Fruit fly (Drosophila melanogaster): ENCODE data around the gene CG11816.

CG11816 gene

dm6 chrX:13529673-13530072 is 25.9 kb downstream of the CG11816 start (continued):
- TF ChIP-seq CG15479 (GFP tag; optimal IDR thresholded peaks at IDR 0.05), result no peak
- no peak for TF ChIP-seq Hr39 (optimal IDR thresholded peaks at IDR 0.05)
- TF ChIP-seq odd (GFP tag; optimal IDR thresholded peaks at IDR 0.05), result no peak
- no peak for TF ChIP-seq NC2α (GFP tag; optimal IDR thresholded peaks at IDR 0.05)
- TF ChIP-seq ac (GFP tag; optimal IDR thresholded peaks at IDR 0.05), result no peak
- no peak for TF ChIP-seq tna (GFP tag; IDR thresholded peaks at IDR 0.05; ENCODE audit: partially characterized antibody)
- no peak for TF ChIP-seq wdn (GFP tag; IDR thresholded peaks at IDR 0.05)
- no peak for TF ChIP-seq Fer1 (GFP tag; optimal IDR thresholded peaks at IDR 0.05)
- no peak for TF ChIP-seq HLH4C (GFP tag; IDR thresholded peaks at IDR 0.05; ENCODE audit: partially characterized antibody)
- TF ChIP-seq CG2116 (GFP tag; optimal IDR thresholded peaks at IDR 0.05), result no peak
- no peak for TF ChIP-seq GATAe (GFP tag; conservative IDR thresholded peaks at IDR 0.05)
- TF ChIP-seq Sry-δ (GFP tag; optimal IDR thresholded peaks at IDR 0.05), result no peak
- no peak for TF ChIP-seq CG16813 (GFP tag; IDR thresholded peaks at IDR 0.05; ENCODE audit: partially characterized antibody)
- peak; percentile 22; the same call in 1 of the 3 replicates for TF ChIP-seq row (GFP tag; IDR thresholded peaks at IDR 0.05)
- TF ChIP-seq HLH3B (GFP tag; IDR thresholded peaks at IDR 0.05), result no peak
- TF ChIP-seq CG1792 (GFP tag; optimal IDR thresholded peaks at IDR 0.05), result no peak
- no peak for TF ChIP-seq bab2 (GFP tag; optimal IDR thresholded peaks at IDR 0.05)
- TF ChIP-seq Meics (GFP tag; optimal IDR thresholded peaks at IDR 0.05), result no peak
- TF ChIP-seq CG34224 (GFP tag; IDR thresholded peaks at IDR 0.05; ENCODE audit: partially characterized antibody), result no peak
- no peak for TF ChIP-seq gt (GFP tag; IDR thresholded peaks at IDR 0.05)
- TF ChIP-seq CG10654 (GFP tag; optimal IDR thresholded peaks at IDR 0.05), result no peak
- no peak for TF ChIP-seq fru (optimal IDR thresholded peaks at IDR 0.05)
- no peak for TF ChIP-seq prd (optimal IDR thresholded peaks at IDR 0.05)
- peak; percentile 42; the same call in 1 of the 3 replicates for TF ChIP-seq prd (GFP tag; IDR thresholded peaks at IDR 0.05)
- TF ChIP-seq Ada2b (GFP tag; IDR thresholded peaks at IDR 0.05), result 0 out of 2 replicates have a peak, but pooled peaks have one; percentile 30
- TF ChIP-seq CG3726 (GFP tag; IDR thresholded peaks at IDR 0.05), result no peak
- TF ChIP-seq twi (tag; optimal IDR thresholded peaks at IDR 0.05), result no peak
- TF ChIP-seq CG6854 (GFP tag; optimal IDR thresholded peaks at IDR 0.05), result no peak
- no peak for TF ChIP-seq pan (optimal IDR thresholded peaks at IDR 0.05)
- peak in 1 of 2 experiments; percentile 11 for TF ChIP-seq pan (GFP tag; optimal IDR thresholded peaks at IDR 0.05 in 1 of 2, IDR thresholded peaks at IDR 0.05 in 1 of 2)
- no peak for TF ChIP-seq Atf6 (GFP tag; IDR thresholded peaks at IDR 0.05)
- no peak for TF ChIP-seq Dbx (GFP tag; IDR thresholded peaks at IDR 0.05)
- no peak for TF ChIP-seq CG9932 (GFP tag; IDR thresholded peaks at IDR 0.05)

- no peak for TF ChIP-seq CG30020 (tag; optimal IDR thresholded peaks at IDR 0.05)
Measured at dm6 chrX:13527706-13528105, 27.9 kb downstream of the CG11816 start, which contains the start of gene CG15754. CG15754 (plus strand) TSS chrX:13528006.

All from whole organism, embryonic.